Fruit fly (Drosophila melanogaster) whole organism, pupa: ENCODE results near the gene Lasp.

Source experiments
- CG12605 ChIP-seq: fragments of 200-800 bp; sonication (Bioruptor generic); IDR thresholded peaks from 2 replicates; pipeline ENCODE4 v1.3.6; 2022; ENCODE audit warnings: missing biosample characterization, missing genetic modification characterization
- CG15710 ChIP-seq: fragments of 200-800 bp; sonication (Bioruptor generic); optimal IDR thresholded peaks from 2 replicates; lab custom pipeline; 2018; ENCODE audit warnings: missing biosample characterization, mild to moderate bottlenecking, missing genetic modification characterization, moderate library complexity
- CG17806 ChIP-seq: fragments of 200-800 bp; sonication (Bioruptor generic); optimal IDR thresholded peaks from 2 replicates; lab custom pipeline; 2018; ENCODE audit warnings: missing biosample characterization, mild to moderate bottlenecking, missing genetic modification characterization, moderate library complexity
- CG8301 ChIP-seq: fragments of 200-800 bp; sonication (Bioruptor generic); optimal IDR thresholded peaks from 2 replicates; lab custom pipeline; 2018; ENCODE audit warnings: missing biosample characterization, mild to moderate bottlenecking, missing genetic modification characterization
- Pif1A ChIP-seq: fragments of 200-800 bp; sonication (Bioruptor generic); optimal IDR thresholded peaks from 3 replicates; lab custom pipeline; 2016; ENCODE audit warnings: missing biosample characterization, missing genetic modification characterization
- Snoo ChIP-seq: fragments of 200-800 bp; sonication (Bioruptor generic); optimal IDR thresholded peaks from 3 replicates; lab custom pipeline; 2017; ENCODE audit warnings: missing biosample characterization, mild to moderate bottlenecking, missing genetic modification characterization, inconsistent platforms

dm6 chr3L:16690055-16690454 is 21.4 kb downstream of the Lasp start:
- no peak for TF ChIP-seq Pif1A (GFP tag; lab: Kevin White, UChicago)
- TF ChIP-seq Snoo (tag; lab: Kevin White, UChicago) = no peak
- no peak for TF ChIP-seq CG17806
- TF ChIP-seq CG12605 (GFP tag; lab: Robert Waterston, UW) = no peak
- no peak for TF ChIP-seq CG15710 (tag; lab: Kevin White, UChicago)
- TF ChIP-seq CG8301 (tag; lab: Kevin White, UChicago) = no peak
